Worm (Caenorhabditis elegans) whole organism, early embryonic: ENCODE measurements around the gene R07E5.15.
A peak's percentile ranks its signal among the peaks of the same experiment; 100 is the strongest.

Source experiments
- F13C5.2 ChIP-seq: sonication (generic microtip); optimal IDR thresholded peaks from 2 replicates; lab custom pipeline; 2017; ENCODE audit warnings: mild to moderate bottlenecking, missing genetic modification characterization, inconsistent platforms, missing compliant biosample characterization
- aly-1 ChIP-seq: sonication (generic microtip); optimal IDR thresholded peaks from 2 replicates; lab custom pipeline; 2016; ENCODE audit warnings: missing genetic modification characterization, missing compliant biosample characterization
- ama-1 ChIP-seq: fragments of 150-350 bp; optimal IDR thresholded peaks from 2 replicates; lab custom pipeline; 2014
- ceh-36 ChIP-seq: sonication (generic microtip); optimal IDR thresholded peaks from 2 replicates; lab custom pipeline; 2016; ENCODE audit warnings: missing genetic modification characterization, inconsistent platforms, missing compliant biosample characterization
- ets-7 ChIP-seq: sonication (generic microtip); optimal IDR thresholded peaks from 2 replicates; lab custom pipeline; 2016; ENCODE audit warnings: missing genotype, missing genetic modification characterization, missing compliant biosample characterization
- flt-1 ChIP-seq: fragments of 200-800 bp; sonication (Bioruptor generic); IDR thresholded peaks from 2 replicates; pipeline ENCODE4 v1.3.6; 2022; ENCODE audit warnings: missing genetic modification characterization, missing compliant biosample characterization
- hmbx-1 ChIP-seq: sonication (generic microtip); optimal IDR thresholded peaks from 2 replicates; lab custom pipeline; 2016; ENCODE audit warnings: mild to moderate bottlenecking, missing genetic modification characterization, missing compliant biosample characterization
- hmg-4 ChIP-seq: fragments of 200-800 bp; sonication (Bioruptor generic); optimal IDR thresholded peaks from 2 replicates; lab custom pipeline; 2018; ENCODE audit warnings: mild to moderate bottlenecking, missing genetic modification characterization, missing compliant biosample characterization
- tra-4 ChIP-seq: sonication (generic microtip); optimal IDR thresholded peaks from 2 replicates; lab custom pipeline; 2017; ENCODE audit warnings: missing genetic modification characterization, missing compliant biosample characterization

- no peak for TF ChIP-seq ama-1 (lab: Kevin White, UChicago)
- TF ChIP-seq hmbx-1 (tag; lab: Kevin White, UChicago): no peak
- 0 out of 2 replicates have a peak, but pooled peaks have one; percentile 17 for TF ChIP-seq flt-1 (GFP tag; lab: Robert Waterston, UW)
- TF ChIP-seq tra-4 (tag; lab: Kevin White, UChicago): no peak
- no peak for TF ChIP-seq ets-7 (tag; lab: Kevin White, UChicago)
- TF ChIP-seq hmg-4: no peak
- no peak for TF ChIP-seq ceh-36
- TF ChIP-seq aly-1 (tag; lab: Kevin White, UChicago): no peak
- TF ChIP-seq F13C5.2 (tag; lab: Kevin White, UChicago): peak; percentile 61
These were observed 18.1 kb downstream of the R07E5.15 start, which contains the start of the genes R07E5.7 and cku-80 for ce11 chrIII:4419117-4419978.
